Worm (Caenorhabditis elegans) whole organism, L2 larva: ENCODE data around the gene F10E9.5.

Experiments
- F13H6.1 ChIP-seq: sonication (generic microtip); optimal IDR thresholded peaks from 2 replicates; lab custom pipeline; 2016; ENCODE audit warnings: missing genetic modification characterization, missing compliant biosample characterization
- aly-2 ChIP-seq: fragments of 150-350 bp; optimal IDR thresholded peaks from 2 replicates; lab custom pipeline; 2014; ENCODE audit warnings: missing biosample characterization, missing genetic modification characterization
- lin-13 ChIP-seq: fragments of 150-350 bp; optimal IDR thresholded peaks from 2 replicates; lab custom pipeline; 2014; ENCODE audit warnings: missing biosample characterization, missing genetic modification reagents, missing genetic modification characterization

ce11 chrIII:8268296-8268695 is 39.1 kb upstream of the F10E9.5 start, which contains the start of the genes F09G8.7 and crn-7:
- TF ChIP-seq aly-2 (tag; lab: Kevin White, UChicago) (no peak), F13H6.1 (tag; lab: Kevin White, UChicago) (no peak), lin-13 (GFP tag; lab: Kevin White, UChicago) (no peak)
